Worm (Caenorhabditis elegans) whole organism, L1 larva: Measurements from ENCODE around the gene twk-45.

Experiments used
- C04F5.9 ChIP-seq: sonication (generic microtip); optimal IDR thresholded peaks from 2 replicates; lab custom pipeline; 2016; ENCODE audit warnings: missing genetic modification characterization, missing compliant biosample characterization
- C16A3.4 ChIP-seq: fragments of 150-350 bp; optimal IDR thresholded peaks from 2 replicates; lab custom pipeline; 2014; ENCODE audit warnings: missing biosample characterization, missing genetic modification characterization
- C34B4.2 ChIP-seq: sonication (generic microtip); optimal IDR thresholded peaks from 2 replicates; lab custom pipeline; 2017; ENCODE audit warnings: mild to moderate bottlenecking, missing genetic modification characterization, missing compliant biosample characterization
- F16B12.6 ChIP-seq: fragments of 150-350 bp; optimal IDR thresholded peaks from 2 replicates; lab custom pipeline; 2014; ENCODE audit warnings: missing biosample characterization, missing genetic modification characterization
- Y116A8C.19 ChIP-seq: sonication (generic microtip); optimal IDR thresholded peaks from 2 replicates; lab custom pipeline; 2016; ENCODE audit warnings: missing compliant biosample characterization, missing genetic modification characterization, borderline replicate concordance
- aha-1 ChIP-seq: fragments of 150-350 bp; optimal IDR thresholded peaks from 2 replicates; lab custom pipeline; 2014; ENCODE audit warnings: missing biosample characterization, missing genetic modification characterization
- alr-1 ChIP-seq: fragments of 200-800 bp; sonication (Bioruptor generic); optimal IDR thresholded peaks from 2 replicates; lab custom pipeline; 2018; ENCODE audit warnings: borderline replicate concordance, mild to moderate bottlenecking, missing genetic modification characterization, missing compliant biosample characterization
- ama-1 ChIP-seq: fragments of 150-350 bp; optimal IDR thresholded peaks from 2 replicates; lab custom pipeline; 2014
- blmp-1 ChIP-seq: fragments of 150-350 bp; optimal IDR thresholded peaks from 2 replicates; lab custom pipeline; 2014; ENCODE audit warnings: missing biosample characterization, missing genetic modification characterization
- ceh-63 ChIP-seq: fragments of 200-800 bp; sonication (Bioruptor generic); optimal IDR thresholded peaks from 2 replicates; lab custom pipeline; 2018; ENCODE audit warnings: mild to moderate bottlenecking, missing genetic modification characterization, missing compliant biosample characterization
- ceh-8 ChIP-seq: fragments of 200-800 bp; sonication (Bioruptor generic); optimal IDR thresholded peaks from 2 replicates; lab custom pipeline; 2018; ENCODE audit warnings: mild to moderate bottlenecking, missing genetic modification characterization, moderate library complexity, missing compliant biosample characterization
- ceh-82 ChIP-seq, 3 experiments: fragments of 150-350 bp in 1 of 3; sonication (generic microtip) in 2 of 3; optimal IDR thresholded peaks; 2 replicates each; lab custom pipeline; 2014 to 2017; ENCODE audit warnings: missing biosample characterization in 3 of 3, missing genetic modification characterization in 3 of 3
- dpl-1 ChIP-seq, 3 experiments: fragments of 150-350 bp in 2 of 3; sonication (generic microtip) in 1 of 3; optimal IDR thresholded peaks; 2 replicates each; lab custom pipeline; 2014 to 2017; ENCODE audit warnings: missing biosample characterization in 3 of 3, missing genetic modification characterization in 3 of 3, missing genetic modification reagents in 3 of 3
- dsc-1 ChIP-seq: sonication (generic microtip); optimal IDR thresholded peaks from 2 replicates; lab custom pipeline; 2016; ENCODE audit warnings: mild to moderate bottlenecking, missing genetic modification characterization, missing compliant biosample characterization
- efl-1 ChIP-seq, 4 experiments: fragments of 150-350 bp; optimal IDR thresholded peaks in 3 of 4; peaks in 1 of 4; 1 replicate in 1 of 4; 2 replicates in 3 of 4; lab custom pipeline; 2014; ENCODE audit warnings: missing biosample characterization in 2 of 4, missing genetic modification characterization in 2 of 4, missing genetic modification reagents in 2 of 4
- efl-3 ChIP-seq: fragments of 200-800 bp; sonication (Bioruptor generic); optimal IDR thresholded peaks from 2 replicates; lab custom pipeline; 2018; ENCODE audit warnings: mild to moderate bottlenecking, missing genetic modification characterization, missing compliant biosample characterization
- elt-3 ChIP-seq, 6 experiments: fragments of 150-350 bp in 1 of 6; sonication (generic microtip); optimal IDR thresholded peaks; 2 replicates each; lab custom pipeline; 2017 to 2018; ENCODE audit warnings: missing biosample characterization in 6 of 6, missing genetic modification characterization in 6 of 6, inconsistent platforms in 1 of 6
- ets-5 ChIP-seq: fragments of 200-800 bp; sonication (Bioruptor generic); IDR thresholded peaks from 2 replicates; pipeline ENCODE4 v1.3.6; 2022; ENCODE audit warnings: missing genetic modification characterization, missing compliant biosample characterization
- fkh-10 ChIP-seq: sonication (generic microtip); optimal IDR thresholded peaks from 2 replicates; lab custom pipeline; 2017; ENCODE audit warnings: missing biosample characterization, missing genetic modification reagents, missing genetic modification characterization
- fkh-4 ChIP-seq: sonication (generic microtip); optimal IDR thresholded peaks from 2 replicates; lab custom pipeline; 2016; ENCODE audit warnings: missing compliant biosample characterization, missing genetic modification characterization, borderline replicate concordance
- fkh-8 ChIP-seq: sonication (generic microtip); optimal IDR thresholded peaks from 2 replicates; lab custom pipeline; 2016; ENCODE audit warnings: mild to moderate bottlenecking, missing genetic modification characterization, missing compliant biosample characterization
- fos-1 ChIP-seq: fragments of 150-350 bp; optimal IDR thresholded peaks from 2 replicates; lab custom pipeline; 2014; ENCODE audit warnings: missing biosample characterization, missing genetic modification characterization
- hlh-17 ChIP-seq: fragments of 200-800 bp; sonication (Bioruptor generic); optimal IDR thresholded peaks from 2 replicates; lab custom pipeline; 2018; ENCODE audit warnings: missing genetic modification characterization, mild to moderate bottlenecking, missing compliant biosample characterization, moderate library complexity, borderline replicate concordance
- hpl-2 ChIP-seq: fragments of 150-350 bp; optimal IDR thresholded peaks from 2 replicates; lab custom pipeline; 2014; ENCODE audit warnings: missing biosample characterization, missing genetic modification reagents, missing genetic modification characterization
- jun-1 ChIP-seq: fragments of 150-350 bp; optimal IDR thresholded peaks from 2 replicates; lab custom pipeline; 2014; ENCODE audit warnings: missing biosample characterization, missing genetic modification reagents, missing genetic modification characterization
- lin-15B ChIP-seq: fragments of 150-350 bp; sonication (generic microtip); optimal IDR thresholded peaks from 3 replicates; lab custom pipeline; 2014; ENCODE audit warnings: missing biosample characterization, missing genetic modification characterization
- lsy-2 ChIP-seq, 2 experiments: fragments of 150-350 bp; optimal IDR thresholded peaks; 2 replicates each; lab custom pipeline; 2014; ENCODE audit warnings: missing biosample characterization in 2 of 2, missing genetic modification characterization in 2 of 2
- mdl-1 ChIP-seq, 2 experiments: fragments of 150-350 bp; optimal IDR thresholded peaks; 2 replicates each; lab custom pipeline; 2014 to 2017; ENCODE audit warnings: missing biosample characterization in 2 of 2, missing genetic modification characterization in 2 of 2, inconsistent platforms in 1 of 2
- mef-2 ChIP-seq: fragments of 150-350 bp; optimal IDR thresholded peaks from 2 replicates; lab custom pipeline; 2014; ENCODE audit warnings: missing biosample characterization, missing genetic modification characterization
- mep-1 ChIP-seq: fragments of 150-350 bp; optimal IDR thresholded peaks from 2 replicates; lab custom pipeline; 2014; ENCODE audit warnings: missing biosample characterization, missing genetic modification characterization
- nhr-11 ChIP-seq: fragments of 150-350 bp; optimal IDR thresholded peaks from 2 replicates; lab custom pipeline; 2014; ENCODE audit warnings: missing biosample characterization, missing genetic modification characterization
- nhr-19 ChIP-seq: fragments of 200-800 bp; sonication (Bioruptor generic); conservative IDR thresholded peaks from 2 replicates; pipeline ENCODE4 v1.3.6; 2022; ENCODE audit warnings: missing genetic modification characterization, missing compliant biosample characterization
- nhr-20 ChIP-seq: sonication (generic microtip); optimal IDR thresholded peaks from 2 replicates; lab custom pipeline; 2016; ENCODE audit warnings: mild to moderate bottlenecking, missing genetic modification characterization, missing compliant biosample characterization
- nhr-237 ChIP-seq: fragments of 150-350 bp; optimal IDR thresholded peaks from 2 replicates; lab custom pipeline; 2014; ENCODE audit warnings: missing biosample characterization, missing genetic modification characterization
- nhr-71 ChIP-seq: sonication (generic microtip); optimal IDR thresholded peaks from 2 replicates; lab custom pipeline; 2016; ENCODE audit warnings: mild to moderate bottlenecking, missing genetic modification characterization, moderate library complexity, missing compliant biosample characterization
- nhr-77 ChIP-seq: fragments of 150-350 bp; optimal IDR thresholded peaks from 2 replicates; lab custom pipeline; 2014; ENCODE audit warnings: missing biosample characterization, missing genetic modification characterization
- nhr-84 ChIP-seq: sonication (generic microtip); optimal IDR thresholded peaks from 2 replicates; lab custom pipeline; 2017; ENCODE audit warnings: missing biosample characterization, missing genetic modification characterization
- nhr-85 ChIP-seq: sonication (generic microtip); peaks from one replicate; lab custom pipeline; 2016; ENCODE audit warnings: missing genetic modification characterization, inconsistent platforms, missing compliant biosample characterization
- nhr-90 ChIP-seq: sonication (generic microtip); optimal IDR thresholded peaks from 2 replicates; lab custom pipeline; 2016; ENCODE audit warnings: mild to moderate bottlenecking, missing genetic modification characterization, missing compliant biosample characterization; ENCODE audit not compliant: poor library complexity
- pqm-1 ChIP-seq: sonication (generic microtip); optimal IDR thresholded peaks from 3 replicates; lab custom pipeline; 2017; ENCODE audit warnings: missing biosample characterization, missing genetic modification characterization
- skn-1 ChIP-seq: fragments of 150-350 bp; optimal IDR thresholded peaks from 2 replicates; lab custom pipeline; 2014; ENCODE audit warnings: missing biosample characterization, missing genetic modification characterization
- snu-23 ChIP-seq: sonication (generic microtip); optimal IDR thresholded peaks from 2 replicates; lab custom pipeline; 2016; ENCODE audit warnings: missing genetic modification characterization, missing compliant biosample characterization
- sup-37 ChIP-seq: fragments of 200-800 bp; sonication (Bioruptor generic); optimal IDR thresholded peaks from 2 replicates; lab custom pipeline; 2018; ENCODE audit warnings: mild to moderate bottlenecking, missing genetic modification characterization, missing compliant biosample characterization
- tbx-2 ChIP-seq: sonication (generic microtip); optimal IDR thresholded peaks from 2 replicates; lab custom pipeline; 2016; ENCODE audit warnings: missing genetic modification characterization, missing compliant biosample characterization
- unc-130 ChIP-seq: fragments of 150-350 bp; optimal IDR thresholded peaks from 2 replicates; lab custom pipeline; 2017; ENCODE audit warnings: missing biosample characterization, missing genetic modification characterization, inconsistent platforms
- unc-86 ChIP-seq: sonication (generic microtip); optimal IDR thresholded peaks from 2 replicates; lab custom pipeline; 2016; ENCODE audit warnings: missing genetic modification characterization, missing compliant biosample characterization
- unc-98 ChIP-seq: fragments of 200-800 bp; sonication (Bioruptor generic); IDR thresholded peaks from 2 replicates; pipeline ENCODE4 v1.3.6; 2022; ENCODE audit warnings: missing genetic modification characterization, missing compliant biosample characterization
- xbp-1 ChIP-seq: sonication (generic microtip); optimal IDR thresholded peaks from 2 replicates; lab custom pipeline; 2016; ENCODE audit warnings: missing genetic modification characterization, missing compliant biosample characterization
- zag-1 ChIP-seq: fragments of 150-350 bp; optimal IDR thresholded peaks from 2 replicates; lab custom pipeline; 2014; ENCODE audit warnings: missing biosample characterization, missing genetic modification characterization
- zip-4 ChIP-seq: fragments of 200-800 bp; sonication (Bioruptor generic); optimal IDR thresholded peaks from 2 replicates; lab custom pipeline; 2018; ENCODE audit warnings: mild to moderate bottlenecking, missing genetic modification characterization, moderate library complexity, missing compliant biosample characterization

twk-45 gene

ce11 chrIII:2805084-2805483 lies 3.4 kb upstream of the twk-45 start, which contains the start of gene Y71H2AM.3 (continued):
- TF ChIP-seq lsy-2 (tag; optimal IDR thresholded peaks at IDR 0.05; lab: Kevin White, UChicago) (peak; percentile 67 to 75), jun-1 (tag; lab: Kevin White, UChicago) (peak; percentile 11), nhr-19 (peak; percentile 51), snu-23 (peak; percentile 43), ceh-82 (tag; optimal IDR thresholded peaks at IDR 0.05; lab: Kevin White, UChicago) (peak in 2 of 3 experiments; percentile 25 to 67), fkh-8 (tag; lab: Kevin White, UChicago) (peak; percentile 40), mdl-1 (tag; optimal IDR thresholded peaks at IDR 0.05; lab: Kevin White, UChicago) (no peak), C34B4.2 (no peak), lin-15B (peak; percentile 48), ceh-63 (no peak), nhr-85 (no peak), aha-1 (no peak), unc-86 (tag; lab: Kevin White, UChicago) (peak; percentile 23), C16A3.4 (tag; lab: Kevin White, UChicago) (peak; percentile 6), F16B12.6 (peak; percentile 37), mep-1 (tag; lab: Kevin White, UChicago) (peak; percentile 70), ama-1 (lab: Kevin White, UChicago) (peak; percentile 1), nhr-11 (tag; lab: Kevin White, UChicago) (no peak), nhr-90 (tag; lab: Kevin White, UChicago) (peak; percentile 30), elt-3 (tag; optimal IDR thresholded peaks at IDR 0.05; lab: Kevin White, UChicago) (peak in 1 of 6 experiments; percentile 37), skn-1 (tag; lab: Kevin White, UChicago) (no peak)

- TF ChIP-seq unc-98 (GFP tag; lab: Robert Waterston, UW) (no peak), mef-2 (tag; lab: Kevin White, UChicago) (no peak), jun-1 (tag; lab: Kevin White, UChicago) (peak; percentile 33), unc-130 (tag; lab: Kevin White, UChicago) (peak; percentile 45), efl-1 (optimal IDR thresholded peaks at IDR 0.05; lab: Kevin White, UChicago) (peak; percentile 80), efl-1 (GFP tag; optimal IDR thresholded peaks at IDR 0.05 in 1 of 2; lab: Kevin White, UChicago) (peak; percentile 78 to 98), alr-1 (tag; lab: Kevin White, UChicago) (no peak), nhr-20 (tag; lab: Kevin White, UChicago) (peak; percentile 68), pqm-1 (tag; lab: Kevin White, UChicago) (no peak), tbx-2 (tag; lab: Kevin White, UChicago) (peak; percentile 48), unc-86 (tag; lab: Kevin White, UChicago) (no peak), nhr-77 (tag; lab: Kevin White, UChicago) (no peak), ets-5 (no peak), dsc-1 (peak; percentile 37), blmp-1 (tag; lab: Kevin White, UChicago) (peak; percentile 61), zag-1 (tag; lab: Kevin White, UChicago) (no peak), nhr-71 (tag; lab: Kevin White, UChicago) (peak; percentile 68), xbp-1 (tag; lab: Kevin White, UChicago) (peak; percentile 46), nhr-84 (tag; lab: Kevin White, UChicago) (no peak), efl-3 (GFP tag; lab: Kevin White, UChicago) (no peak), nhr-237 (no peak), fkh-8 (tag; lab: Kevin White, UChicago) (no peak), skn-1 (tag; lab: Kevin White, UChicago) (peak; percentile 14), mep-1 (tag; lab: Kevin White, UChicago) (peak; percentile 86), zip-4 (no peak), dpl-1 (GFP tag; optimal IDR thresholded peaks at IDR 0.05; lab: Kevin White, UChicago) (peak; percentile 65 to 78 (median 77)), ceh-8 (GFP tag; lab: Kevin White, UChicago) (no peak), ceh-82 (tag; optimal IDR thresholded peaks at IDR 0.05; lab: Kevin White, UChicago) (peak in 2 of 3 experiments; percentile 36 to 41), hlh-17 (GFP tag; lab: Kevin White, UChicago) (no peak), C04F5.9 (no peak), snu-23 (peak; percentile 87), C34B4.2 (no peak), Y116A8C.19 (tag; lab: Kevin White, UChicago) (no peak), lin-15B (no peak), fos-1 (tag; lab: Kevin White, UChicago) (no peak), fkh-10 (GFP tag; lab: Kevin White, UChicago) (no peak), hpl-2 (GFP tag; lab: Kevin White, UChicago) (no peak), lsy-2 (tag; optimal IDR thresholded peaks at IDR 0.05; lab: Kevin White, UChicago) (peak; percentile 76 to 79), fkh-4 (tag; lab: Kevin White, UChicago) (no peak), nhr-19 (peak; percentile 43), sup-37 (GFP tag; lab: Kevin White, UChicago) (no peak)
Measured at ce11 chrIII:2804461-2804860, 2.8 kb upstream of the twk-45 start.
